Worm (Caenorhabditis elegans): ENCODE data around the gene F56D2.5.

- TF ChIP-seq nhr-102 (tag; optimal IDR thresholded peaks at IDR 0.05): no peak
- TF ChIP-seq aly-2 (tag; optimal IDR thresholded peaks at IDR 0.05): no peak
- TF ChIP-seq dpl-1 (GFP tag; optimal IDR thresholded peaks at IDR 0.05): no peak
- no peak for TF ChIP-seq ZK546.5 (tag; optimal IDR thresholded peaks at IDR 0.05)
- no peak for TF ChIP-seq madf-9 (GFP tag; conservative IDR thresholded peaks at IDR 0.05)
- TF ChIP-seq zag-1 (tag; optimal IDR thresholded peaks at IDR 0.05): no peak
- TF ChIP-seq set-16 (GFP tag; IDR thresholded peaks at IDR 0.05): no peak
- TF ChIP-seq jun-1 (tag; optimal IDR thresholded peaks at IDR 0.05): no peak
- TF ChIP-seq lin-39 (tag; optimal IDR thresholded peaks at IDR 0.05): no peak
These were observed 8.4 kb downstream of the F56D2.5 start for ce11 chrIII:5572806-5573205.

All from whole organism, L4 larva.